Worm (Caenorhabditis elegans): Measurements from ENCODE around the gene F35D11.3.

DNA sequence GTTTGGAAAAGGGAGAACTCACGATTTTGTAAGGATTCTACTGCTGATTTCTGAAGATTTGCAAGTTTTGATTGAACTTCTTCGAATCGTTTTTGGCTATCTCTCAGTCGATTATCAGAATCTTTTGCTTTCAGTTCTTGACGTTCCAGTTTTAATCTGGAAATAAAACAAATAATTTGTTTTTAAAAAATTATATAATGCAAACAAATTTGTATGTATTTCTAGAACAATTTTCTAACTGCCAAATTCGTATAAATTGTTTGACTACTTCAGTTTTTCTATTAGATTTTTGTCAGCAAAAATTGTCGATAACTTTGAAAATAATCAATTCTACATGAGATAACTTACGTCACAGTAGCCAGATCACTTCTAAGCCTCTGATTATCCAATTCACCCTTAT is 23.3 kb downstream of the F35D11.3 start:
- TF ChIP-seq ceh-13 (GFP tag; optimal IDR thresholded peaks at IDR 0.05) (no peak), ama-1 (optimal IDR thresholded peaks at IDR 0.05) (no peak), ets-7 (tag; optimal IDR thresholded peaks at IDR 0.05) (no peak), tbx-37 (GFP tag; conservative IDR thresholded peaks at IDR 0.05) (no peak), flt-1 (GFP tag; IDR thresholded peaks at IDR 0.05) (no peak), ceh-36 (tag; optimal IDR thresholded peaks at IDR 0.05) (no peak), scrt-1 (GFP tag; IDR thresholded peaks at IDR 0.05) (no peak), hmg-4 (GFP tag; optimal IDR thresholded peaks at IDR 0.05) (no peak), tra-4 (tag; optimal IDR thresholded peaks at IDR 0.05) (no peak)
